Worm (Caenorhabditis elegans): ENCODE data around the gene B0507.4.

DNA sequence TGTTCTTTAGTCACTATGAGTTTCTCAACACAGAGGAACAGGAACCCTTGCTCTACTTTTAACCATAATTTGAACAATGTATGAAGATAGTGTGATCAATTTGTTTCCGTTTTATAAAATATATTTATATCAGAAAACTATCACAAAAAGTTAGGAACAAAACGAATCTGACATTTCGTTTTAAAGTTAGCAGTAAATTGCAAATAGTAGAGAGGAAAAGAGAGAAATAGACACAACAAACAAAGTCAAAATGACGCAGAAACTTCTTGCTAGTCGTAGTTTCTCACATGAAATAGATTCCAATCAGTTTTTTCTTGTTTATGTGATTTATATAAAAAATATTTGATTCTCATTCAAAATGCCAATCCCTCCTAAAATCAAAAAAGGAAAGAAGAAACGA is 25.7 kb upstream of the B0507.4 start, which contains the start of gene ZC196.5:
- no peak for TF ChIP-seq nhr-19 (GFP tag; conservative IDR thresholded peaks at IDR 0.05)
- no peak for TF ChIP-seq nhr-11 (tag; optimal IDR thresholded peaks at IDR 0.05)
- TF ChIP-seq unc-62 (GFP tag; optimal IDR thresholded peaks at IDR 0.05): no peak
- TF ChIP-seq ceh-8 (GFP tag; optimal IDR thresholded peaks at IDR 0.05): no peak
- no peak for TF ChIP-seq pqm-1 (tag; optimal IDR thresholded peaks at IDR 0.05)
- no peak for TF ChIP-seq zip-4 (GFP tag; optimal IDR thresholded peaks at IDR 0.05)
